Worm (Caenorhabditis elegans) whole organism, young adult: Measurements from ENCODE around the gene T26E4.7.

Experiments
- ceh-40 ChIP-seq: fragments of 200-800 bp; sonication (Bioruptor generic); IDR thresholded peaks from 2 replicates; pipeline ENCODE4 v1.3.6; 2022; ENCODE audit warnings: missing genetic modification characterization, missing compliant biosample characterization
- egl-44 ChIP-seq: fragments of 200-800 bp; sonication (Bioruptor generic); IDR thresholded peaks from 2 replicates; pipeline ENCODE4 v1.3.6; 2022; ENCODE audit warnings: missing genetic modification reagents, missing genetic modification characterization, missing compliant biosample characterization
- mes-4 ChIP-seq: sonication (generic microtip); optimal IDR thresholded peaks from 2 replicates; lab custom pipeline; 2016; ENCODE audit warnings: missing genotype, missing genetic modification characterization, missing compliant biosample characterization
- pha-4 ChIP-seq: fragments of 150-350 bp; sonication (generic microtip); optimal IDR thresholded peaks from 2 replicates; lab custom pipeline; 2014; ENCODE audit warnings: missing biosample characterization, missing genetic modification reagents, missing genetic modification characterization
- unc-130 ChIP-seq: sonication (generic microtip); optimal IDR thresholded peaks from 2 replicates; lab custom pipeline; 2016; ENCODE audit warnings: missing genetic modification reagents, missing genetic modification characterization, missing compliant biosample characterization

DNA sequence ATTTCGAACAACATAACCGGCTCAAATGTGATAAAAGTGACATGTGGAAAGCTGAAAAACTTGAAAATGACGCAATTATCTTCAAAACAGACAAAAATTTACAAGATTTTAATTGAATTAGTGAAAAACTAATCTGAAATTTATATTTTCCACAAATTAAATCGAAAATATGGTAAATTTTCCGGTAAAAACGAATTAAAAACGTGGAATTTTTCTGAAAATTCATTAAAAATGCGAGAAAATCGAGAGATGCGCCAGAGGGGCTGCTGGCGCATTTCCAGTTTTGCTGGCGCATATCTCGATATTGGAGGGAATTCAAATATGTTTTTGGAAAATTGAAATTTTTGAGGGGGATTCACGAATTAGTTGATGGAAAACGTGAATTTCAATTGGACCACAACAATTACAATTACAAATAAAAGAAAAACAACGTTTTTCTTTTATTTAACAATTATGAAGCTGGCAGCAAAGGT lies 27.2 kb upstream of the T26E4.7 start, which contains the start of the genes haf-3 and F57A10.2:
- TF ChIP-seq ceh-40 (GFP tag; lab: Robert Waterston, UW) (no peak), mes-4 (tag; lab: Kevin White, UChicago) (no peak), egl-44 (GFP tag; lab: Robert Waterston, UW) (no peak), unc-130 (GFP tag; lab: Kevin White, UChicago) (no peak), pha-4 (peak; percentile 86)
